Worm (Caenorhabditis elegans) whole organism, late embryonic: ENCODE data around the gene sri-28.

Experiments
- F13H6.1 ChIP-seq: sonication (generic microtip); optimal IDR thresholded peaks from 2 replicates; lab custom pipeline; 2016; ENCODE audit warnings: missing genetic modification characterization, missing compliant biosample characterization
- K02D7.2 ChIP-seq: sonication (generic microtip); optimal IDR thresholded peaks from 2 replicates; lab custom pipeline; 2017; ENCODE audit warnings: mild to moderate bottlenecking, missing genetic modification characterization, missing compliant biosample characterization
- T23F11.4 ChIP-seq: fragments of 200-800 bp; sonication (Bioruptor generic); optimal IDR thresholded peaks from 2 replicates; lab custom pipeline; 2018; ENCODE audit warnings: mild to moderate bottlenecking, missing genetic modification characterization, missing compliant biosample characterization
- ahr-1 ChIP-seq: sonication (generic microtip); optimal IDR thresholded peaks from 2 replicates; lab custom pipeline; 2016; ENCODE audit warnings: missing genetic modification characterization, missing compliant biosample characterization
- ama-1 ChIP-seq: fragments of 150-350 bp; optimal IDR thresholded peaks from 2 replicates; lab custom pipeline; 2014
- ceh-18 ChIP-seq: sonication (generic microtip); optimal IDR thresholded peaks from 2 replicates; lab custom pipeline; 2016; ENCODE audit warnings: missing genetic modification characterization, missing compliant biosample characterization
- ceh-2 ChIP-seq: sonication (generic microtip); optimal IDR thresholded peaks from 2 replicates; lab custom pipeline; 2016; ENCODE audit warnings: missing genotype, missing genetic modification characterization, missing compliant biosample characterization
- ceh-22 ChIP-seq: sonication (generic microtip); optimal IDR thresholded peaks from 2 replicates; lab custom pipeline; 2017; ENCODE audit warnings: missing biosample characterization, missing genetic modification characterization
- ceh-48 ChIP-seq: sonication (generic microtip); optimal IDR thresholded peaks from 2 replicates; lab custom pipeline; 2016; ENCODE audit warnings: missing genetic modification characterization, inconsistent platforms, missing compliant biosample characterization
- dmd-4 ChIP-seq: sonication (generic microtip); optimal IDR thresholded peaks from 2 replicates; lab custom pipeline; 2016; ENCODE audit warnings: borderline replicate concordance, missing genetic modification characterization, missing compliant biosample characterization
- dve-1 ChIP-seq: sonication (generic microtip); optimal IDR thresholded peaks from 2 replicates; lab custom pipeline; 2017; ENCODE audit warnings: antibody characterized with exemption, mild to moderate bottlenecking, missing genetic modification characterization, missing compliant biosample characterization
- elt-2 ChIP-seq: sonication (generic microtip); optimal IDR thresholded peaks from 2 replicates; lab custom pipeline; 2016; ENCODE audit warnings: missing genetic modification reagents, missing genetic modification characterization, missing compliant biosample characterization
- fax-1 ChIP-seq: sonication (generic microtip); optimal IDR thresholded peaks from 2 replicates; lab custom pipeline; 2016; ENCODE audit warnings: missing genotype, missing genetic modification characterization, missing compliant biosample characterization
- fkh-10 ChIP-seq: fragments of 150-350 bp; optimal IDR thresholded peaks from 2 replicates; lab custom pipeline; 2014; ENCODE audit warnings: missing biosample characterization, missing genetic modification reagents, missing genetic modification characterization
- fkh-6 ChIP-seq: sonication (generic microtip); optimal IDR thresholded peaks from 2 replicates; lab custom pipeline; 2016; ENCODE audit warnings: missing genetic modification characterization, missing compliant biosample characterization
- hlh-6 ChIP-seq: sonication (generic microtip); optimal IDR thresholded peaks from 2 replicates; lab custom pipeline; 2016; ENCODE audit warnings: missing genotype, missing genetic modification characterization, missing compliant biosample characterization
- lim-6 ChIP-seq: sonication (generic microtip); optimal IDR thresholded peaks from 2 replicates; lab custom pipeline; 2016; ENCODE audit warnings: missing genetic modification characterization, missing compliant biosample characterization
- nfya-1 ChIP-seq: sonication (generic microtip); optimal IDR thresholded peaks from 2 replicates; lab custom pipeline; 2017; ENCODE audit warnings: missing genetic modification characterization, mild to moderate bottlenecking, missing compliant biosample characterization, antibody characterized with exemption, moderate library complexity
- nhr-232 ChIP-seq: sonication (generic microtip); optimal IDR thresholded peaks from 2 replicates; lab custom pipeline; 2016; ENCODE audit warnings: missing genetic modification characterization, missing compliant biosample characterization
- pag-3 ChIP-seq: sonication (generic microtip); optimal IDR thresholded peaks from 2 replicates; lab custom pipeline; 2016; ENCODE audit warnings: missing compliant biosample characterization, missing genetic modification characterization, borderline replicate concordance
- pat-9 ChIP-seq: fragments of 200-800 bp; sonication (Bioruptor generic); optimal IDR thresholded peaks from 2 replicates; lab custom pipeline; 2018; ENCODE audit warnings: mild to moderate bottlenecking, missing genetic modification characterization, moderate library complexity, missing compliant biosample characterization
- pax-1 ChIP-seq: fragments of 150-350 bp; optimal IDR thresholded peaks from 2 replicates; lab custom pipeline; 2014; ENCODE audit warnings: missing biosample characterization, missing genetic modification characterization
- pha-2 ChIP-seq: sonication (generic microtip); optimal IDR thresholded peaks from 2 replicates; lab custom pipeline; 2017; ENCODE audit warnings: mild to moderate bottlenecking, missing genetic modification characterization, missing compliant biosample characterization
- rnt-1 ChIP-seq: sonication (generic microtip); optimal IDR thresholded peaks from 2 replicates; lab custom pipeline; 2016; ENCODE audit warnings: missing genetic modification characterization, missing compliant biosample characterization
- sox-4 ChIP-seq: sonication (generic microtip); optimal IDR thresholded peaks from 2 replicates; lab custom pipeline; 2017; ENCODE audit warnings: mild to moderate bottlenecking, missing genetic modification characterization, inconsistent platforms, missing compliant biosample characterization
- syd-9 ChIP-seq: sonication (generic microtip); optimal IDR thresholded peaks from 2 replicates; lab custom pipeline; 2016; ENCODE audit warnings: mild to moderate bottlenecking, missing genetic modification characterization, moderate library complexity, missing compliant biosample characterization
- tbx-7 ChIP-seq: sonication (generic microtip); optimal IDR thresholded peaks from 2 replicates; lab custom pipeline; 2016; ENCODE audit warnings: missing genotype, missing genetic modification characterization, missing compliant biosample characterization
- ttx-3 ChIP-seq: sonication (generic microtip); optimal IDR thresholded peaks from 2 replicates; lab custom pipeline; 2016; ENCODE audit warnings: missing genetic modification reagents, missing genetic modification characterization, missing compliant biosample characterization
- unc-3 ChIP-seq, 2 experiments: fragments of 200-800 bp in 1 of 2; sonication (Bioruptor generic) in 1 of 2; sonication (generic microtip) in 1 of 2; conservative IDR thresholded peaks in 1 of 2; optimal IDR thresholded peaks in 1 of 2; 2 replicates each; pipeline versions ENCODE4 v1.3.6 to Lab custom; 2016 to 2022; ENCODE audit warnings: missing compliant biosample characterization in 2 of 2, missing genetic modification characterization in 2 of 2, missing genetic modification reagents in 1 of 2
- unc-55 ChIP-seq: sonication (generic microtip); optimal IDR thresholded peaks from 2 replicates; lab custom pipeline; 2017; ENCODE audit warnings: missing biosample characterization, missing genetic modification reagents, missing genetic modification characterization
- unc-86 ChIP-seq: sonication (generic microtip); optimal IDR thresholded peaks from 2 replicates; lab custom pipeline; 2016; ENCODE audit warnings: missing genetic modification characterization, missing compliant biosample characterization

sri-28 gene

ce11 chrII:3048378-3048777, at the start of gene sri-28:
Gene sri-28 (plus strand): TSS chrII:3048678.
- TF ChIP-seq rnt-1 (tag; lab: Kevin White, UChicago) (no peak), ceh-48 (tag; lab: Kevin White, UChicago) (no peak), T23F11.4 (no peak), pha-2 (tag; lab: Kevin White, UChicago) (no peak), tbx-7 (tag; lab: Kevin White, UChicago) (no peak), lim-6 (tag; lab: Kevin White, UChicago) (no peak)

- TF ChIP-seq lim-6 (tag; lab: Kevin White, UChicago) (no peak), ceh-2 (tag; lab: Kevin White, UChicago) (no peak), ama-1 (peak; percentile 90), F13H6.1 (tag; lab: Kevin White, UChicago) (no peak), nfya-1 (tag; lab: Kevin White, UChicago) (no peak)
These were observed 47.8 kb upstream of the sri-28 start, which contains the start of gene lido-9 for ce11 chrII:3000535-3001264. Gene lido-9 (plus strand): TSS chrII:3000768.

- TF ChIP-seq ttx-3 (tag; lab: Kevin White, UChicago), result no peak
- no peak for TF ChIP-seq rnt-1 (tag; lab: Kevin White, UChicago)
- TF ChIP-seq pat-9 (tag; lab: Kevin White, UChicago), result no peak
- no peak for TF ChIP-seq pag-3 (tag; lab: Kevin White, UChicago)
- no peak for TF ChIP-seq elt-2 (tag; lab: Kevin White, UChicago)
- TF ChIP-seq ceh-18 (tag; lab: Kevin White, UChicago), result no peak
- no peak for TF ChIP-seq sox-4
- no peak for TF ChIP-seq unc-86
- no peak for TF ChIP-seq T23F11.4
- no peak for TF ChIP-seq ahr-1 (tag; lab: Kevin White, UChicago)
- TF ChIP-seq dmd-4 (tag; lab: Kevin White, UChicago), result no peak
- no peak for TF ChIP-seq syd-9 (tag; lab: Kevin White, UChicago)
- TF ChIP-seq dve-1 (tag; lab: Kevin White, UChicago), result no peak
- TF ChIP-seq fax-1 (tag; lab: Kevin White, UChicago), result no peak
- no peak for TF ChIP-seq pax-1 (tag; lab: Kevin White, UChicago)
- no peak for TF ChIP-seq hlh-6 (tag; lab: Kevin White, UChicago)
These were observed 46.3 kb upstream of the sri-28 start, which contains the start of gene lido-10 for ce11 chrII:3002211-3002610. Gene lido-10 (plus strand): TSS chrII:3002511.

- no peak for TF ChIP-seq unc-55
- TF ChIP-seq tbx-7 (tag; lab: Kevin White, UChicago), result no peak
- TF ChIP-seq ceh-2 (tag; lab: Kevin White, UChicago), result no peak
- TF ChIP-seq unc-3 (GFP tag; conservative IDR thresholded peaks at IDR 0.05; lab: Robert Waterston, UW), result no peak
- TF ChIP-seq unc-3 (tag; optimal IDR thresholded peaks at IDR 0.05; lab: Kevin White, UChicago), result no peak
- TF ChIP-seq fkh-10 (GFP tag; lab: Kevin White, UChicago), result no peak
- no peak for TF ChIP-seq K02D7.2 (tag; lab: Kevin White, UChicago)
- TF ChIP-seq dve-1 (tag; lab: Kevin White, UChicago), result no peak
- no peak for TF ChIP-seq ahr-1 (tag; lab: Kevin White, UChicago)
These were observed 44.8 kb upstream of the sri-28 start, which contains the start of gene lido-11 for ce11 chrII:3003667-3004066. Gene lido-11 (plus strand): TSS chrII:3003967.

ce11 chrII:3005499-3005898, 43.0 kb upstream of the sri-28 start, which contains the start of gene lido-12:
Gene lido-12 (plus strand): TSS chrII:3005799.
- TF ChIP-seq pat-9 (tag; lab: Kevin White, UChicago) (no peak), tbx-7 (tag; lab: Kevin White, UChicago) (no peak), fkh-6 (tag; lab: Kevin White, UChicago) (no peak), nhr-232 (tag; lab: Kevin White, UChicago) (no peak), ceh-2 (tag; lab: Kevin White, UChicago) (no peak), unc-3 (GFP tag; conservative IDR thresholded peaks at IDR 0.05; lab: Robert Waterston, UW) (no peak), unc-3 (tag; optimal IDR thresholded peaks at IDR 0.05; lab: Kevin White, UChicago) (no peak), ceh-22 (tag; lab: Kevin White, UChicago) (no peak), ama-1 (no peak)
